Fruit fly (Drosophila melanogaster): ENCODE measurements around the gene Reph.

Reph gene

DNA sequence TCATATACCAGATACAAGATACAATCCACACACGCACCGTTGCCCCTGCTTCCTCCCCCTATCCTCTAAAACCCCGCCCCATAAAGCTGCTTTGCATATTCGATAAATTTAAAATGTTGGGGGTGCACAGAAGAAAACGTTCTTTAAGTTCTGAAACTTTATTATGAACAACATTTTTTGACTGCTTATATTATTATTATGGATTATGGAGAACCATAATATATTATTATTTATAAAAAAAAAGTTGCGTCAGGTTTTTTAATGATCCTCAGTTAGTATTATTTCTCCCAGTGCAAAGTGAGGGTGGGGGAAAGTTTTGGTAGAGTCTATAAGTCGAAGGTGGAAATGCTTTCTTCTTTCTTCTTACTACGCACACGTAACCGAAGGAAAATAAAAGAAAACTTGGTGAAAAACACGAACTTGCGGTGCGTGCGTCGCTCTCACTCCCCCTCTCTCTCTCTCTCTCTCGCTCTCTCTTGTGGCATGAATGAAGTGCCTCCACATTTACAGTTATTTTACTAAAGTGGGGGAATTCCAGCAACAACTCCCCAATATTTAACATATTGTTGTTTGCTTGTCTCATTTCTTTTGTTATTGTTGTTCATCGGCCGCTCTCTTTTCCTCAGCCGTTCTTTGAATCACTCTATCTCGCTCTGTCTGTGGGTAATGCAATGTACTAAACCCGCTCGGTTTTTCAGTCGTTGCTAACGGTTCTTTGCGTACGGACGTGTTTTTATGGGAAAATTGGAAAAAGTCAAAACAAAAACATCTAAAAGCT, 13.9 kb upstream of the Reph start (continued):
- peak; percentile 69 for TF ChIP-seq CG4820 (GFP tag; optimal IDR thresholded peaks at IDR 0.05)
- peak; percentile 92 for TF ChIP-seq CG8388 (GFP tag; optimal IDR thresholded peaks at IDR 0.05)
- peak; percentile 84 for TF ChIP-seq Hr3 (GFP tag; optimal IDR thresholded peaks at IDR 0.05)
- TF ChIP-seq ftz-f1 (GFP tag; optimal IDR thresholded peaks at IDR 0.05): no peak
- peak; percentile 82 for TF ChIP-seq CG14014 (GFP tag; IDR thresholded peaks at IDR 0.05)
- no peak for TF ChIP-seq CG3281 (GFP tag; optimal IDR thresholded peaks at IDR 0.05)
- no peak for TF ChIP-seq h (optimal IDR thresholded peaks at IDR 0.05)
- TF ChIP-seq TFAM (GFP tag; optimal IDR thresholded peaks at IDR 0.05): no peak
- peak; percentile 90 for TF ChIP-seq CG6689 (GFP tag; IDR thresholded peaks at IDR 0.05)
- no peak for TF ChIP-seq toy (GFP tag; IDR thresholded peaks at IDR 0.05)
- peak; percentile 65 for TF ChIP-seq CG11085 (GFP tag; IDR thresholded peaks at IDR 0.05)
- no peak for TF ChIP-seq CG10274 (GFP tag; optimal IDR thresholded peaks at IDR 0.05)
- TF ChIP-seq CG9727 (GFP tag; optimal IDR thresholded peaks at IDR 0.05): peak; percentile 65
- no peak for TF ChIP-seq Atf3 (GFP tag; optimal IDR thresholded peaks at IDR 0.05)
- TF ChIP-seq ase (GFP tag; IDR thresholded peaks at IDR 0.05): peak; percentile 81; the same call in 2 of the 3 replicates
- peak; percentile 82 for TF ChIP-seq CG2202 (tag; optimal IDR thresholded peaks at IDR 0.05)
- TF ChIP-seq CG11398 (GFP tag; optimal IDR thresholded peaks at IDR 0.05): no peak
- peak; percentile 72 for TF ChIP-seq CG1024 (GFP tag; IDR thresholded peaks at IDR 0.05)
- no peak for TF ChIP-seq pan (optimal IDR thresholded peaks at IDR 0.05)
- TF ChIP-seq pan (GFP tag; optimal IDR thresholded peaks at IDR 0.05 in 1 of 2, IDR thresholded peaks at IDR 0.05 in 1 of 2): peak in 1 of 2 experiments; percentile 81
- peak; percentile 73 for TF ChIP-seq salm (tag; optimal IDR thresholded peaks at IDR 0.05)
- TF ChIP-seq CG2199 (GFP tag; IDR thresholded peaks at IDR 0.05): peak; percentile 58; the same call in 2 of the 3 replicates
- no peak for TF ChIP-seq sug (tag; optimal IDR thresholded peaks at IDR 0.05)
- TF ChIP-seq CG7357 (GFP tag; IDR thresholded peaks at IDR 0.05): peak; percentile 73; the same call in 1 of the 3 replicates
- peak; percentile 49 to 76 for TF ChIP-seq Trl (optimal IDR thresholded peaks at IDR 0.05)
- peak; percentile 8 for TF ChIP-seq Trl (GFP tag; optimal IDR thresholded peaks at IDR 0.05)
- no peak for TF ChIP-seq ab (GFP tag; optimal IDR thresholded peaks at IDR 0.05)
- TF ChIP-seq dimm (GFP tag; IDR thresholded peaks at IDR 0.05): peak; percentile 78
- no peak for TF ChIP-seq Antp (GFP tag; optimal IDR thresholded peaks at IDR 0.05)
- peak; percentile 79 for TF ChIP-seq CG10209 (GFP tag; optimal IDR thresholded peaks at IDR 0.05)
- no peak for TF ChIP-seq Myb (GFP tag; optimal IDR thresholded peaks at IDR 0.05)
- peak; percentile 91 for TF ChIP-seq CG17361 (GFP tag; IDR thresholded peaks at IDR 0.05)
- no peak for TF ChIP-seq rib (GFP tag; IDR thresholded peaks at IDR 0.05)
- TF ChIP-seq CG18619 (GFP tag; optimal IDR thresholded peaks at IDR 0.05): peak; percentile 21
- no peak for TF ChIP-seq CG31365 (tag; optimal IDR thresholded peaks at IDR 0.05)
- no peak for TF ChIP-seq CG4282 (GFP tag; optimal IDR thresholded peaks at IDR 0.05)
- TF ChIP-seq CG8290 (GFP tag; optimal IDR thresholded peaks at IDR 0.05): peak; percentile 80
- TF ChIP-seq CG8290 (tag; optimal IDR thresholded peaks at IDR 0.05): no peak
- TF ChIP-seq CG7928 (GFP tag; optimal IDR thresholded peaks at IDR 0.05): no peak
- 0 out of 4 replicates have a peak, but pooled peaks have one; percentile 44 for TF ChIP-seq chinmo (GFP tag; IDR thresholded peaks at IDR 0.05; ENCODE audit: partially characterized antibody)
- no peak for TF ChIP-seq ac (GFP tag; optimal IDR thresholded peaks at IDR 0.05)
- peak; percentile 92 for TF ChIP-seq PHDP (tag; optimal IDR thresholded peaks at IDR 0.05)
- TF ChIP-seq twi (tag; optimal IDR thresholded peaks at IDR 0.05): peak; percentile 73
- TF ChIP-seq br (optimal IDR thresholded peaks at IDR 0.05): no peak
- TF ChIP-seq amos (GFP tag; IDR thresholded peaks at IDR 0.05; ENCODE audit: partially characterized antibody): no peak; the same call in 1 of the 2 replicates
- peak; percentile 21 for TF ChIP-seq scrt (GFP tag; optimal IDR thresholded peaks at IDR 0.05)
- no peak for TF ChIP-seq Taf1 (GFP tag; IDR thresholded peaks at IDR 0.05)
- peak; percentile 54; the same call in 1 of the 2 replicates for TF ChIP-seq CG31224 (GFP tag; IDR thresholded peaks at IDR 0.05)
- no peak for TF ChIP-seq vnd (GFP tag; IDR thresholded peaks at IDR 0.05; ENCODE audit: partially characterized antibody)
- TF ChIP-seq CG17186 (GFP tag; optimal IDR thresholded peaks at IDR 0.05): peak; percentile 11
- peak; percentile 61 for TF ChIP-seq slbo (GFP tag; IDR thresholded peaks at IDR 0.05)
- no peak for TF ChIP-seq CG4854 (GFP tag; optimal IDR thresholded peaks at IDR 0.05)
